Fruit fly (Drosophila melanogaster): Measurements from ENCODE around the gene CtsK1.

- no peak for TF ChIP-seq rn (GFP tag; IDR thresholded peaks at IDR 0.05)
- no peak for TF ChIP-seq D1 (tag; optimal IDR thresholded peaks at IDR 0.05)
- TF ChIP-seq CG8159 (tag; optimal IDR thresholded peaks at IDR 0.05), result no peak
- TF ChIP-seq EcR (GFP tag; optimal IDR thresholded peaks at IDR 0.05), result no peak
- TF ChIP-seq CG14655 (GFP tag; optimal IDR thresholded peaks at IDR 0.05), result no peak
- no peak for TF ChIP-seq CG15710 (tag; optimal IDR thresholded peaks at IDR 0.05)
- no peak for TF ChIP-seq CG32121 (GFP tag; IDR thresholded peaks at IDR 0.05)
- no peak for TF ChIP-seq Snoo (tag; optimal IDR thresholded peaks at IDR 0.05)
- no peak for TF ChIP-seq CG9948 (tag; optimal IDR thresholded peaks at IDR 0.05)
- TF ChIP-seq Ets98B (GFP tag; IDR thresholded peaks at IDR 0.05), result no peak
- TF ChIP-seq fd96Ca (GFP tag; IDR thresholded peaks at IDR 0.05), result no peak
- TF ChIP-seq CG12605 (GFP tag; IDR thresholded peaks at IDR 0.05), result no peak
- TF ChIP-seq CG4496 (GFP tag; IDR thresholded peaks at IDR 0.05), result no peak
Observed at dm6 chr3L:13993233-13993741, 744 bp upstream of the CtsK1 start, which contains the start of gene CG17364.

Measured in whole organism, pupa.